Worm (Caenorhabditis elegans): ENCODE results near the gene F52E10.4.

The F52E10.4 gene

ce11 chrX:16265636-16266384 is 27.0 kb downstream of the F52E10.4 start, which contains the start of gene mua-6:
Gene mua-6, minus strand, starts transcription at chrX:16265686.
- TF ChIP-seq mab-5 (tag; optimal IDR thresholded peaks at IDR 0.05) (no peak), cnd-1 (tag; optimal IDR thresholded peaks at IDR 0.05) (no peak), zip-8 (tag; optimal IDR thresholded peaks at IDR 0.05) (no peak), bed-3 (GFP tag; optimal IDR thresholded peaks at IDR 0.05) (no peak), sem-2 (GFP tag; optimal IDR thresholded peaks at IDR 0.05) (no peak), ceh-83 (GFP tag; optimal IDR thresholded peaks at IDR 0.05) (no peak), unc-62 (GFP tag; optimal IDR thresholded peaks at IDR 0.05) (no peak), lin-13 (tag; optimal IDR thresholded peaks at IDR 0.05) (no peak), mls-2 (tag; optimal IDR thresholded peaks at IDR 0.05) (no peak), lin-32 (GFP tag; optimal IDR thresholded peaks at IDR 0.05) (no peak), lsy-2 (tag; optimal IDR thresholded peaks at IDR 0.05) (no peak), blmp-1 (tag; optimal IDR thresholded peaks at IDR 0.05) (no peak), elt-1 (tag; optimal IDR thresholded peaks at IDR 0.05; ENCODE audit: borderline replicate concordance, insufficient read depth) (no peak), ces-1 (GFP tag; optimal IDR thresholded peaks at IDR 0.05) (no peak), sptf-1 (tag; optimal IDR thresholded peaks at IDR 0.05) (no peak), elt-3 (tag; optimal IDR thresholded peaks at IDR 0.05) (no peak), nhr-237 (tag; optimal IDR thresholded peaks at IDR 0.05) (no peak), nhr-28 (tag; optimal IDR thresholded peaks at IDR 0.05) (no peak), nhr-12 (tag; optimal IDR thresholded peaks at IDR 0.05) (no peak), unc-120 (tag; optimal IDR thresholded peaks at IDR 0.05; ENCODE audit: poor library complexity, severe bottlenecking) (no peak)

DNA sequence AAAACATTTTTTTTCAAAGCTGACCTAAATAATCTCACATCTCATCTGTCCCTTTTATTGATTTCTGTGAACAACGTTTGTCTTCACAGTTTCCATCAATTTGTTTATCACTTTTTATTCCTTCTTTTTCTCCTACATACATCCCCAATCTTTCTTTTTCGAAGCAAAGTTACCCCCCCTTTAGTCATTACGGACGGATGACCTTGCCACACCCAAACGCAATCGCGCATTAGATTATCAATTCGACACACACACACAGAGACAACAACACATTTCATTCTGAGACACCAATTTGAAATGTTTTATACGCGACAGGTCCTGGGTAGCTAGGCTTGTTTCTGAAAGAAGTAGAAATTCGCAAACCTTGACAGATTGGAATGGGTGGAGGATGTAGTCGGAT is 29.5 kb downstream of the F52E10.4 start:
- TF ChIP-seq elt-3 (tag; optimal IDR thresholded peaks at IDR 0.05) (peak; percentile 23), sem-2 (GFP tag; optimal IDR thresholded peaks at IDR 0.05) (no peak), ceh-39 (tag; optimal IDR thresholded peaks at IDR 0.05) (no peak)

DNA sequence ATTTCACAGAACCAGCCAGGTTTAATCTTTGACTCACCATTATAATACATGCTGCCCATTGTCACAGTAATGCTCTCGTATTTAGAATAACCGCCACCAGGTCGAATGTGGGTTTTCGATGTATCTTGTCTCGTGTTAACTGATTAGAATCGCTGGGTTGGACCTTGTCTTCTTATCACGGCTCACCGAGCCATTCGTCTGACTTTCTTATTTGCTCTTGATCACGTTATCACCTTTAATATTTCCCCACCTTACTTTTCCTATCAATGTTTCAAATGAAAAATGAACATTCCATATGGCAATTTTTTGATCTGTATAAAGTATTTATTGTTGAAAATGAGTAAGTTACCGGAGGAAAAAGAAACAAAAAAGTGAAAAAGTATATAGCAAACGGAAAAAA is 30.8 kb downstream of the F52E10.4 start, which contains the start of gene sgk-1:
TSS of gene sgk-1 (minus strand) at position 130 of the 400 bp plus-strand sequence.
- TF ChIP-seq flh-1 (GFP tag; optimal IDR thresholded peaks at IDR 0.05) (no peak), unc-39 (tag; optimal IDR thresholded peaks at IDR 0.05) (no peak), sem-2 (GFP tag; optimal IDR thresholded peaks at IDR 0.05) (no peak), ceh-43 (GFP tag; optimal IDR thresholded peaks at IDR 0.05) (no peak), mab-5 (tag; optimal IDR thresholded peaks at IDR 0.05) (no peak)

DNA sequence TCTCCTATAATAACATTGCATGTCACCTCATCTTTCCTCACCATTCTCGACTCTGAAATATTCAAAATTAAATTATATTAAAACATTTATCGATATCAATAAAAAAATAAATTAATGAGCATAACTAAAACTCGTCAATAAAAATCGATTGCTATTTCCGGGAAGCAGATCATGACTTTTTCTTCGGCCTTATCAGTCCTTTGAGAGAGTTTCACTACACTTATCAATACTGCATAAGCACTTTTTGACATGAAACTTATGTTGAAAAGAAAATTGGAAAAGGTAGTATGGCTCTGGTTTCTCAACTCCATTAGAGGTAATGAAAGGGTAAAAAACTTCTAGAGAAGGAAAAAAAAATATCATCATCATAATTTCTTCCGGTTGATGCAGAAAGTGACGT is 32.8 kb downstream of the F52E10.4 start:
- TF ChIP-seq cnd-1 (tag; optimal IDR thresholded peaks at IDR 0.05), result no peak
- no peak for TF ChIP-seq ceh-83 (GFP tag; optimal IDR thresholded peaks at IDR 0.05)
- TF ChIP-seq snpc-4 (tag; optimal IDR thresholded peaks at IDR 0.05), result no peak
- TF ChIP-seq mab-5 (tag; optimal IDR thresholded peaks at IDR 0.05), result no peak
- TF ChIP-seq lin-32 (GFP tag; optimal IDR thresholded peaks at IDR 0.05), result no peak
- TF ChIP-seq ceh-43 (GFP tag; optimal IDR thresholded peaks at IDR 0.05), result no peak
- no peak for TF ChIP-seq elt-3 (tag; optimal IDR thresholded peaks at IDR 0.05)
- no peak for TF ChIP-seq ceh-39 (tag; optimal IDR thresholded peaks at IDR 0.05)
- no peak for TF ChIP-seq mep-1 (tag; optimal IDR thresholded peaks at IDR 0.05)
- no peak for TF ChIP-seq nhr-237 (tag; optimal IDR thresholded peaks at IDR 0.05)
- no peak for TF ChIP-seq ces-1 (GFP tag; optimal IDR thresholded peaks at IDR 0.05)
- TF ChIP-seq unc-39 (tag; optimal IDR thresholded peaks at IDR 0.05), result no peak
- no peak for TF ChIP-seq nhr-76 (tag; optimal IDR thresholded peaks at IDR 0.05)
- no peak for TF ChIP-seq pha-4 (tag; optimal IDR thresholded peaks at IDR 0.05)
- no peak for TF ChIP-seq bed-3 (GFP tag; optimal IDR thresholded peaks at IDR 0.05)

DNA sequence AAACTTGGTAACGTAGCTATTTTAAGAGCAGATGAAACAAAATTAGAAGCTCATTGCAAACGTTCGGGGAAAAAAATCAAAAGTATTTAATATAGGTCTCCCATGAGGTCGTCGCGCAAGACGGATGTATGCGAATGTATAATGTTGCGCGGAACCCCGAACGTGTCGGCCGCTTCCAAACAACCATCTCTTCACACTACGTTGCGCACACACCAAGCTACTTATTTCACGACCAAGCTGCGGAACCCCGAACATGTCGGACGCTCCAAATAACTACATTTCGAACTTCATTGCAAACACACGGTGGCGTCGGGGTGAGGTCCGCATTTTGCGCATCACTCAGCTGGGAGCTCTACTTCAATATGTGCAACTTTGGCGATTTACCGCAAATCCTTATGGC is 34.3 kb downstream of the F52E10.4 start:
- TF ChIP-seq flh-1 (GFP tag; optimal IDR thresholded peaks at IDR 0.05), result no peak
- TF ChIP-seq pha-4 (tag; optimal IDR thresholded peaks at IDR 0.05), result no peak
- TF ChIP-seq nhr-2 (tag; optimal IDR thresholded peaks at IDR 0.05), result no peak
- TF ChIP-seq elt-3 (tag; optimal IDR thresholded peaks at IDR 0.05), result no peak
- no peak for TF ChIP-seq elt-1 (tag; optimal IDR thresholded peaks at IDR 0.05; ENCODE audit: borderline replicate concordance, insufficient read depth)
- no peak for TF ChIP-seq sem-2 (GFP tag; optimal IDR thresholded peaks at IDR 0.05)
- no peak for TF ChIP-seq nhr-12 (tag; optimal IDR thresholded peaks at IDR 0.05)
